Worm (Caenorhabditis elegans): ENCODE data around the gene ZC395.5.

- no peak for TF ChIP-seq fos-1 (tag; optimal IDR thresholded peaks at IDR 0.05)
- no peak for TF ChIP-seq nhr-11 (tag; optimal IDR thresholded peaks at IDR 0.05)
- no peak for TF ChIP-seq unc-62 (GFP tag; optimal IDR thresholded peaks at IDR 0.05)
- no peak for TF ChIP-seq lin-39 (tag; optimal IDR thresholded peaks at IDR 0.05)
- TF ChIP-seq ztf-11 (tag; optimal IDR thresholded peaks at IDR 0.05) = no peak
- TF ChIP-seq unc-55 (GFP tag; optimal IDR thresholded peaks at IDR 0.05) = no peak
- no peak for TF ChIP-seq ama-1 (optimal IDR thresholded peaks at IDR 0.05)
- TF ChIP-seq mdl-1 (tag; optimal IDR thresholded peaks at IDR 0.05) = no peak
- no peak for TF ChIP-seq nhr-23 (tag; optimal IDR thresholded peaks at IDR 0.05)
- TF ChIP-seq elt-3 (tag; optimal IDR thresholded peaks at IDR 0.05) = no peak
- no peak for TF ChIP-seq aly-2 (tag; optimal IDR thresholded peaks at IDR 0.05)
- TF ChIP-seq unc-39 (tag; optimal IDR thresholded peaks at IDR 0.05) = no peak
- no peak for TF ChIP-seq alr-1 (tag; optimal IDR thresholded peaks at IDR 0.05)
- no peak for TF ChIP-seq blmp-1 (tag; optimal IDR thresholded peaks at IDR 0.05; ENCODE audit: insufficient read depth)
These were observed 8.7 kb upstream of the ZC395.5 start, which contains the start of gene gop-2 for ce11 chrIII:5258918-5259317.
